Fruit fly (Drosophila melanogaster) whole organism, embryonic: ENCODE measurements around the gene CG17327.
A peak's percentile ranks its signal among the peaks of the same experiment; 100 is the strongest.

Experiments
- Atf3 ChIP-seq: fragments of 200-800 bp; sonication (Bioruptor generic); optimal IDR thresholded peaks from 3 replicates; lab custom pipeline; 2016; ENCODE audit warnings: missing biosample characterization, missing genetic modification characterization
- BtbVII ChIP-seq: fragments of 200-800 bp; sonication (Bioruptor generic); optimal IDR thresholded peaks from 3 replicates; lab custom pipeline; 2017; ENCODE audit warnings: missing biosample characterization, mild to moderate bottlenecking, missing genetic modification characterization
- CG12391 ChIP-seq: fragments of 200-800 bp; sonication (Bioruptor generic); optimal IDR thresholded peaks from 3 replicates; lab custom pipeline; 2018; ENCODE audit warnings: missing biosample characterization, mild to moderate bottlenecking, missing genetic modification characterization, moderate library complexity
- CG13775 ChIP-seq: fragments of 200-800 bp; sonication (Bioruptor generic); optimal IDR thresholded peaks from 3 replicates; lab custom pipeline; 2017; ENCODE audit warnings: missing biosample characterization, mild to moderate bottlenecking, missing genetic modification characterization
- CG14667 ChIP-seq: fragments of 200-800 bp; sonication (Bioruptor generic); IDR thresholded peaks from 2 replicates; pipeline ENCODE4 v1.3.6; 2022; ENCODE audit warnings: missing biosample characterization, missing genetic modification characterization
- CG15073 ChIP-seq: fragments of 200-800 bp; sonication (Bioruptor generic); optimal IDR thresholded peaks from 2 replicates; lab custom pipeline; 2016; ENCODE audit warnings: missing biosample characterization, missing genetic modification characterization
- CG15479 ChIP-seq: fragments of 200-800 bp; sonication (Bioruptor generic); optimal IDR thresholded peaks from 3 replicates; lab custom pipeline; 2019; ENCODE audit warnings: missing biosample characterization, mild to moderate bottlenecking, missing genetic modification characterization, moderate library complexity
- CG1602 ChIP-seq: fragments of 200-800 bp; sonication (Bioruptor generic); optimal IDR thresholded peaks from 3 replicates; lab custom pipeline; 2016; ENCODE audit warnings: missing biosample characterization, missing genetic modification characterization
- CG17802 ChIP-seq: fragments of 200-800 bp; sonication (Bioruptor generic); optimal IDR thresholded peaks from 2 replicates; lab custom pipeline; 2018; ENCODE audit warnings: missing biosample characterization, mild to moderate bottlenecking, missing genetic modification characterization, moderate library complexity
- CG1832 ChIP-seq: fragments of 200-800 bp; sonication (Bioruptor generic); optimal IDR thresholded peaks from 2 replicates; lab custom pipeline; 2017; ENCODE audit warnings: missing biosample characterization, mild to moderate bottlenecking, missing genetic modification characterization, inconsistent platforms
- CG6175 ChIP-seq: fragments of 200-800 bp; sonication (Bioruptor generic); IDR thresholded peaks from 3 replicates; pipeline ENCODE4 v1.3.6; 2022; ENCODE audit warnings: missing biosample characterization, missing genetic modification characterization
- CG6272 ChIP-seq: fragments of 200-800 bp; sonication (Bioruptor generic); IDR thresholded peaks from 2 replicates; pipeline ENCODE4 v1.3.6; 2022; ENCODE audit warnings: missing biosample characterization, missing genetic modification characterization
- CG7372 ChIP-seq: fragments of 200-800 bp; sonication (Bioruptor generic); IDR thresholded peaks from 2 replicates; pipeline ENCODE4 v1.3.6; 2022; ENCODE audit warnings: missing biosample characterization, missing genetic modification characterization
- CG8089 ChIP-seq: fragments of 200-800 bp; sonication (Bioruptor generic); optimal IDR thresholded peaks from 3 replicates; lab custom pipeline; 2016; ENCODE audit warnings: missing biosample characterization, missing genetic modification characterization
- CG8359 ChIP-seq: fragments of 200-800 bp; sonication (Bioruptor generic); optimal IDR thresholded peaks from 2 replicates; lab custom pipeline; 2017; ENCODE audit warnings: missing biosample characterization, mild to moderate bottlenecking, missing genetic modification characterization, borderline replicate concordance
- CG9817 ChIP-seq: fragments of 200-800 bp; sonication (Bioruptor generic); optimal IDR thresholded peaks from 2 replicates; lab custom pipeline; 2018; ENCODE audit warnings: missing biosample characterization, mild to moderate bottlenecking, missing genetic modification characterization, moderate library complexity
- Chrac-16 ChIP-seq: fragments of 200-800 bp; sonication (Bioruptor generic); optimal IDR thresholded peaks from 3 replicates; lab custom pipeline; 2016; ENCODE audit warnings: missing biosample characterization, missing genetic modification characterization
- Ets65A ChIP-seq: fragments of 200-800 bp; sonication (Bioruptor generic); peaks from one replicate; lab custom pipeline; 2016; ENCODE audit warnings: missing biosample characterization, missing genetic modification characterization
- Ets97D ChIP-seq: fragments of 200-800 bp; sonication (Bioruptor generic); optimal IDR thresholded peaks from 3 replicates; lab custom pipeline; 2016; ENCODE audit warnings: missing biosample characterization, missing genetic modification characterization
- Gsc ChIP-seq: fragments of 200-800 bp; sonication (Bioruptor generic); IDR thresholded peaks from 2 replicates; pipeline ENCODE4 v1.3.6; 2022; ENCODE audit warnings: missing biosample characterization, missing genetic modification characterization
- HLHmδ ChIP-seq: fragments of 200-800 bp; sonication (Bioruptor generic); optimal IDR thresholded peaks from 2 replicates; lab custom pipeline; 2018; ENCODE audit warnings: missing biosample characterization, mild to moderate bottlenecking, missing genetic modification characterization, moderate library complexity
- HmgD ChIP-seq: fragments of 200-800 bp; sonication (Bioruptor generic); optimal IDR thresholded peaks from 3 replicates; lab custom pipeline; 2016; ENCODE audit warnings: missing biosample characterization, missing genetic modification characterization
- Hr78 ChIP-seq, 2 experiments: fragments of 200-800 bp in 1 of 2; fragments of >200 bp in 1 of 2; sonication (Bioruptor generic) in 1 of 2; optimal IDR thresholded peaks; 2 replicates each; lab custom pipeline; 2017 to 2019; ENCODE audit warnings: missing biosample characterization in 2 of 2, missing genetic modification characterization in 2 of 2, mild to moderate bottlenecking in 1 of 2, moderate library complexity in 1 of 2
- Hsf ChIP-seq: fragments of 200-800 bp; sonication (Bioruptor generic); optimal IDR thresholded peaks from 3 replicates; lab custom pipeline; 2016; ENCODE audit warnings: missing biosample characterization, missing genetic modification characterization
- Jarid2 ChIP-seq: fragments of 200-800 bp; sonication (Bioruptor generic); optimal IDR thresholded peaks from 3 replicates; lab custom pipeline; 2017; ENCODE audit warnings: mild to moderate bottlenecking, missing biosample characterization, missing genetic modification reagents, missing genetic modification characterization
- Pdp1 ChIP-seq, 2 experiments: fragments of 200-800 bp; sonication (Bioruptor generic); optimal IDR thresholded peaks; 3 replicates each; lab custom pipeline; 2016; ENCODE audit warnings: missing biosample characterization in 2 of 2, missing genetic modification characterization in 2 of 2, mild to moderate bottlenecking in 1 of 2, moderate library complexity in 1 of 2
- Poxn ChIP-seq: fragments of 200-800 bp; sonication (Bioruptor generic); IDR thresholded peaks from 2 replicates; pipeline ENCODE4 v1.3.6; 2022; ENCODE audit warnings: missing biosample characterization, missing genetic modification characterization
- Scr ChIP-seq: fragments of 200-800 bp; sonication (Bioruptor generic); IDR thresholded peaks from 2 replicates; pipeline ENCODE4 v1.3.6; 2022; ENCODE audit warnings: missing biosample characterization, missing genetic modification characterization; ENCODE audit not compliant: partially characterized antibody
- ci ChIP-seq: fragments of 200-800 bp; sonication (Bioruptor generic); IDR thresholded peaks from 3 replicates; pipeline ENCODE4 v1.3.6; 2022; ENCODE audit warnings: missing biosample characterization, missing genetic modification characterization
- crol ChIP-seq: fragments of 200-800 bp; sonication (Bioruptor generic); IDR thresholded peaks from 2 replicates; pipeline ENCODE4 v1.3.6; 2022; ENCODE audit warnings: missing biosample characterization, missing genetic modification characterization
- da ChIP-seq: fragments of 200-800 bp; sonication (Bioruptor generic); optimal IDR thresholded peaks from 2 replicates; lab custom pipeline; 2016; ENCODE audit warnings: missing biosample characterization, missing genetic modification characterization
- dpn ChIP-seq, 2 experiments: fragments of 200-800 bp; sonication (Bioruptor generic); optimal IDR thresholded peaks; 3 replicates each; lab custom pipeline; 2016; ENCODE audit warnings: missing biosample characterization in 2 of 2, missing genetic modification characterization in 2 of 2
- eve ChIP-seq, 2 experiments: fragments of >200 bp; optimal IDR thresholded peaks; 2 replicates each; lab custom pipeline; 2017; ENCODE audit warnings: missing biosample characterization in 2 of 2, missing genetic modification characterization in 2 of 2
- exex ChIP-seq: fragments of 200-800 bp; sonication (Bioruptor generic); optimal IDR thresholded peaks from 4 replicates; lab custom pipeline; 2018; ENCODE audit warnings: missing biosample characterization, mild to moderate bottlenecking, missing genetic modification characterization, moderate library complexity
- fd64A ChIP-seq: fragments of 200-800 bp; sonication (Bioruptor generic); optimal IDR thresholded peaks from 3 replicates; lab custom pipeline; 2018; ENCODE audit warnings: missing biosample characterization, mild to moderate bottlenecking, missing genetic modification characterization
- gt ChIP-seq: fragments of 200-800 bp; sonication (Bioruptor generic); IDR thresholded peaks from 2 replicates; pipeline ENCODE4 v1.3.6; 2022; ENCODE audit warnings: missing biosample characterization, missing genetic modification characterization
- h ChIP-seq: fragments of >200 bp; optimal IDR thresholded peaks from 2 replicates; lab custom pipeline; 2017
- hbn ChIP-seq: fragments of 200-800 bp; sonication (Bioruptor generic); IDR thresholded peaks from 2 replicates; pipeline ENCODE4 v1.3.6; 2022; ENCODE audit warnings: missing biosample characterization, missing genetic modification characterization; ENCODE audit not compliant: partially characterized antibody
- lilli ChIP-seq: fragments of 200-800 bp; sonication (Bioruptor generic); optimal IDR thresholded peaks from 3 replicates; lab custom pipeline; 2016; ENCODE audit warnings: missing biosample characterization, missing genetic modification characterization
- nau ChIP-seq: fragments of 200-800 bp; sonication (Bioruptor generic); optimal IDR thresholded peaks from 3 replicates; lab custom pipeline; 2017; ENCODE audit warnings: missing biosample characterization, mild to moderate bottlenecking, missing genetic modification characterization, missing genetic modification reagents
- nerfin-1 ChIP-seq: fragments of 200-800 bp; sonication (Bioruptor generic); optimal IDR thresholded peaks from 3 replicates; lab custom pipeline; 2019; ENCODE audit warnings: missing biosample characterization, mild to moderate bottlenecking, missing genetic modification characterization, moderate library complexity
- pros ChIP-seq: fragments of 200-800 bp; sonication (Bioruptor generic); optimal IDR thresholded peaks from 3 replicates; lab custom pipeline; 2019; ENCODE audit warnings: missing biosample characterization, mild to moderate bottlenecking, missing genetic modification characterization, moderate library complexity
- seq ChIP-seq: fragments of 200-800 bp; sonication (Bioruptor generic); IDR thresholded peaks from 2 replicates; pipeline ENCODE4 v1.3.6; 2022; ENCODE audit warnings: missing biosample characterization, missing genetic modification characterization
- shn ChIP-seq: fragments of 200-800 bp; sonication (Bioruptor generic); optimal IDR thresholded peaks from 3 replicates; lab custom pipeline; 2016; ENCODE audit warnings: missing biosample characterization, missing genetic modification characterization
- sug ChIP-seq: fragments of 200-800 bp; optimal IDR thresholded peaks from 2 replicates; lab custom pipeline; 2019; ENCODE audit warnings: missing biosample characterization, mild to moderate bottlenecking, missing genetic modification characterization, moderate library complexity
- trh ChIP-seq: fragments of 200-800 bp; sonication (Bioruptor generic); optimal IDR thresholded peaks from 2 replicates; lab custom pipeline; 2016; ENCODE audit warnings: missing biosample characterization, missing genetic modification characterization

CG17327 gene

dm6 chr3R:13030257-13031173 lies 33.0 kb upstream of the CG17327 start, which contains the start of the genes CG46281 and CG46280 (continued):
- no peak for TF ChIP-seq HmgD (GFP tag; lab: Kevin White, UChicago)
- TF ChIP-seq Chrac-16 (GFP tag; lab: Kevin White, UChicago) = peak; percentile 32
- peak; percentile 2 for TF ChIP-seq BtbVII (GFP tag; lab: Kevin White, UChicago)
- TF ChIP-seq da (GFP tag; lab: Kevin White, UChicago) = no peak
- TF ChIP-seq nerfin-1 (tag; lab: Kevin White, UChicago) = peak; percentile 43
- TF ChIP-seq gt (GFP tag; lab: Robert Waterston, UW) = no peak
- TF ChIP-seq CG15073 = no peak
- TF ChIP-seq nau (GFP tag; lab: Kevin White, UChicago) = no peak
- no peak for TF ChIP-seq HLHmδ (GFP tag; lab: Kevin White, UChicago)
- TF ChIP-seq Jarid2 (GFP tag; lab: Kevin White, UChicago) = no peak
- peak; percentile 40; the same call in 1 of the 2 replicates for TF ChIP-seq hbn (GFP tag; lab: Robert Waterston, UW)
- TF ChIP-seq Scr (GFP tag; lab: Robert Waterston, UW) = peak; percentile 62
- no peak for TF ChIP-seq CG7372 (GFP tag; lab: Robert Waterston, UW)
- TF ChIP-seq, all 482 proteins: peak for 120

dm6 chr3R:13018995-13019394 lies 21.5 kb upstream of the CG17327 start:
- no peak for TF ChIP-seq Gsc
- TF ChIP-seq CG6175 (GFP tag; lab: Robert Waterston, UW) = no peak
- no peak for TF ChIP-seq hbn (GFP tag; lab: Robert Waterston, UW)
- no peak for TF ChIP-seq trh (GFP tag; lab: Kevin White, UChicago)
- TF ChIP-seq Hr78 (GFP tag; optimal IDR thresholded peaks at IDR 0.05; lab: Kevin White, UChicago) = no peak
- no peak for TF ChIP-seq CG6272
- no peak for TF ChIP-seq CG17802
- no peak for TF ChIP-seq Ets65A (GFP tag; lab: Kevin White, UChicago)
- TF ChIP-seq Chrac-16 (GFP tag; lab: Kevin White, UChicago) = no peak
- TF ChIP-seq Poxn (GFP tag; lab: Robert Waterston, UW) = no peak
- TF ChIP-seq Ets97D = no peak
- no peak for TF ChIP-seq CG8089
- no peak for TF ChIP-seq seq (GFP tag; lab: Robert Waterston, UW)
- TF ChIP-seq CG13775 = no peak
- TF ChIP-seq h (lab: Kevin White, UChicago) = no peak
- TF ChIP-seq ci (GFP tag; lab: Robert Waterston, UW) = no peak
- no peak for TF ChIP-seq CG1832 (GFP tag; lab: Kevin White, UChicago)
- TF ChIP-seq CG14667 = no peak
- TF ChIP-seq CG9817 (tag; lab: Kevin White, UChicago) = no peak
- TF ChIP-seq, all 482 proteins: peak for 0

dm6 chr3R:13018284-13018900 lies 20.9 kb upstream of the CG17327 start:
- TF ChIP-seq CG6272 (no peak), Pdp1 (GFP tag; optimal IDR thresholded peaks at IDR 0.05; lab: Kevin White, UChicago) (peak in 1 of 2 experiments; percentile 74), eve (GFP tag; optimal IDR thresholded peaks at IDR 0.05; lab: Kevin White, UChicago) (no peak), exex (peak; percentile 90), Hsf (GFP tag; lab: Kevin White, UChicago) (no peak), CG8359 (GFP tag; lab: Kevin White, UChicago) (no peak), CG12391 (tag; lab: Kevin White, UChicago) (no peak), shn (GFP tag; lab: Kevin White, UChicago) (no peak), dpn (GFP tag; optimal IDR thresholded peaks at IDR 0.05; lab: Kevin White, UChicago) (no peak), crol (GFP tag; lab: Robert Waterston, UW) (peak; percentile 21; the same call in 1 of the 2 replicates), sug (tag; lab: Kevin White, UChicago) (peak; percentile 94), Atf3 (no peak), CG15479 (peak; percentile 35), CG1602 (no peak), lilli (GFP tag; lab: Kevin White, UChicago) (no peak), fd64A (GFP tag; lab: Kevin White, UChicago) (no peak), pros (GFP tag; lab: Kevin White, UChicago) (peak; percentile 40)
